Fruit fly (Drosophila melanogaster) whole organism, adult: Measurements from ENCODE around the gene CG13694.

Experiments
- CG11617 ChIP-seq: fragments of 200-800 bp; sonication (Bioruptor generic); optimal IDR thresholded peaks from 2 replicates; lab custom pipeline; 2017; ENCODE audit warnings: mild to moderate bottlenecking, missing biosample characterization, missing genetic modification reagents, missing genetic modification characterization
- CG12768 ChIP-seq: fragments of 200-800 bp; sonication (Bioruptor generic); optimal IDR thresholded peaks from 2 replicates; lab custom pipeline; 2017; ENCODE audit warnings: missing biosample characterization, missing genetic modification characterization, mild to moderate bottlenecking, moderate library complexity, missing genetic modification reagents
- CG33017 ChIP-seq: fragments of 200-800 bp; sonication (Bioruptor generic); optimal IDR thresholded peaks from 2 replicates; lab custom pipeline; 2018; ENCODE audit warnings: missing biosample characterization, mild to moderate bottlenecking, missing genetic modification characterization, moderate library complexity
- CG7045 ChIP-seq: fragments of 200-800 bp; sonication (Bioruptor generic); optimal IDR thresholded peaks from 2 replicates; lab custom pipeline; 2017; ENCODE audit warnings: missing biosample characterization, mild to moderate bottlenecking, missing genetic modification characterization
- Hr96 ChIP-seq: fragments of 200-800 bp; sonication (Bioruptor generic); optimal IDR thresholded peaks from 2 replicates; lab custom pipeline; 2016; ENCODE audit warnings: missing biosample characterization, missing genetic modification characterization
- Mnt ChIP-seq: fragments of 200-800 bp; sonication (Bioruptor generic); optimal IDR thresholded peaks from 2 replicates; lab custom pipeline; 2016; ENCODE audit warnings: missing biosample characterization, mild to moderate bottlenecking, missing genetic modification characterization
- cic ChIP-seq: fragments of 200-800 bp; sonication (Bioruptor generic); optimal IDR thresholded peaks from 2 replicates; lab custom pipeline; 2017; ENCODE audit warnings: missing biosample characterization, mild to moderate bottlenecking, missing genetic modification characterization, moderate library complexity
- cnc ChIP-seq, 2 experiments: fragments of >200 bp; optimal IDR thresholded peaks; 2 replicates each; lab custom pipeline; 2017
- tj ChIP-seq: fragments of 200-800 bp; sonication (Bioruptor generic); optimal IDR thresholded peaks from 3 replicates; lab custom pipeline; 2017; ENCODE audit warnings: missing biosample characterization, mild to moderate bottlenecking, missing genetic modification characterization, moderate library complexity
- toe ChIP-seq: fragments of 200-800 bp; sonication (Bioruptor generic); optimal IDR thresholded peaks from 2 replicates; lab custom pipeline; 2016; ENCODE audit warnings: missing biosample characterization, missing genetic modification characterization

DNA sequence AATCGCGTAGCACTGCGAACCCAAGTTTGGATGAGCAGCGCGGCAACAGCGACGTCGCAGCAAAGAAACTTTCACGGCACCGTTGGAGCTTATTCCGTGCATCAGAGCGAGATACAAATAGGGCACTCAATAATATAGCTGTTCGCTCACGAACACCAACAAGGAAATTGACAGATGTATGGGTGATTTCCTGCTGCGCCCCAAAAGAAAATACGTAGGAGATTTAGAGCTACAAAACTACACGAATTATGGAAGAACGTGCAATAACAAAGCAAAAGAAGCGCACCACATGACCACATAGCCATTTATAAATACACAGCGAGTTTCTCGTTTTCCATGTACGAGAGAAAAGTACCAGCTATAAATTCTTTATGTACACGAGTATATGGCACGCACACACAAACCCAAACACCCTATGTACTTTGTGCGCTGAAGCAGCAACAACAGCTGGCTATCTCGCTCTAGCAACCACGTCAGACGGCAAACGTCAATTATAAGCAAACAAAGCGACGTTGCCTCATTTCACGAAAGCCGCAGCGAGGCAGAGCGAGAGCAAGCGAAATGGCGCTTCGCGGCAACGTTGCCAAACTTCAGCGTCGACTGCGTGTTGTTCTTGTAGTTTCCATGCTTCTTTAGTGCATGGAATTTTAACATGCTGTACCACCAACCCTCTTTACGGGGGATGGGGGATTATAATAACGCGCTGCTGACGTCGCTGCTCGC lies 45.3 kb upstream of the CG13694 start:
- peak; percentile 88 for TF ChIP-seq Hr96
- TF ChIP-seq Mnt (GFP tag; lab: Kevin White, UChicago), result peak; percentile 89
- peak; percentile 82 for TF ChIP-seq CG33017 (tag; lab: Kevin White, UChicago)
- peak; percentile 86 for TF ChIP-seq tj (GFP tag; lab: Kevin White, UChicago)
- TF ChIP-seq CG7045, result peak; percentile 76
- peak; percentile 98 for TF ChIP-seq cic
- peak; percentile 80 for TF ChIP-seq CG11617 (GFP tag; lab: Kevin White, UChicago)
- peak; percentile 83 for TF ChIP-seq CG12768 (GFP tag; lab: Kevin White, UChicago)
- TF ChIP-seq cnc (optimal IDR thresholded peaks at IDR 0.05; lab: Kevin White, UChicago), result no peak
- peak; percentile 94 for TF ChIP-seq toe (GFP tag; lab: Kevin White, UChicago)
